Worm (Caenorhabditis elegans) whole organism, L4 larva: ENCODE results near the gene Y27F2A.8.

Experiments
- Y5F2A.4 ChIP-seq: fragments of 200-800 bp; sonication (Bioruptor generic); optimal IDR thresholded peaks from 2 replicates; lab custom pipeline; 2018; ENCODE audit warnings: mild to moderate bottlenecking, missing genetic modification characterization, missing compliant biosample characterization
- ama-1 ChIP-seq: fragments of 150-350 bp; optimal IDR thresholded peaks from 2 replicates; lab custom pipeline; 2014; ENCODE audit warnings: inconsistent platforms, mixed read lengths
- lsy-2 ChIP-seq, 2 experiments: fragments of 150-350 bp in 1 of 2; sonication (generic microtip) in 1 of 2; optimal IDR thresholded peaks; 2 replicates each; lab custom pipeline; 2014 to 2017; ENCODE audit warnings: missing biosample characterization in 2 of 2, missing genetic modification characterization in 2 of 2
- nhr-11 ChIP-seq: fragments of 150-350 bp; optimal IDR thresholded peaks from 2 replicates; lab custom pipeline; 2014; ENCODE audit warnings: missing biosample characterization, missing genetic modification characterization
- rbr-2 ChIP-seq: sonication (generic microtip); optimal IDR thresholded peaks from 2 replicates; lab custom pipeline; 2016; ENCODE audit warnings: missing genotype, missing genetic modification characterization, missing compliant biosample characterization

DNA sequence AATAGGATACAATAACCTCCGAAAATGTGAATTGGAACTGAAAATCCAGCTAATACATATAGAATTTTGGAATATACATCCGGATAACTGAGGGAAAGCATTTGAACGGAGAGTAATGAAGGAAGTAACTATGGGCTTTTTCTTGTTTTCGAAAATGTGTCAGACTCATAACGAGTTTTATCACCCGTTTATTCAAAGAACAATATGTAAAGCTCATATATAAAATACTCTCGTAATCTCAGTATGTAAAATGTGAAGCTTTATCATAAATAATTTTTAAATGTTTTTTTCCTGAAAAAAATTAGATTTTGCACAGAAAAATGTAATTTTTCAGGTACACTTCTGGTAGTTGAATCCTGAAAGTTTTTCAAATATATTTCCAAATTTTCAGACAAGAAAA lies 46.8 kb downstream of the Y27F2A.8 start, which contains the start of gene srh-297:
- no peak for TF ChIP-seq rbr-2 (tag; lab: Kevin White, UChicago)
- no peak for TF ChIP-seq ama-1 (lab: Kevin White, UChicago)
- no peak for TF ChIP-seq Y5F2A.4 (GFP tag; lab: Kevin White, UChicago)
- TF ChIP-seq nhr-11 (tag; lab: Kevin White, UChicago): no peak
- TF ChIP-seq lsy-2 (tag; optimal IDR thresholded peaks at IDR 0.05; lab: Kevin White, UChicago): no peak
